Fruit fly (Drosophila melanogaster) whole organism, pupa: ENCODE data around the gene CG4768.

Experiments used
- CG10348 ChIP-seq: fragments of 200-800 bp; sonication (Bioruptor generic); IDR thresholded peaks from 2 replicates; pipeline ENCODE4 v1.3.6; 2022; ENCODE audit warnings: missing biosample characterization, missing genetic modification characterization
- CG13204 ChIP-seq: fragments of 200-800 bp; sonication (Bioruptor generic); optimal IDR thresholded peaks from 2 replicates; lab custom pipeline; 2018; ENCODE audit warnings: missing biosample characterization, mild to moderate bottlenecking, missing genetic modification characterization, moderate library complexity
- CG14655 ChIP-seq: fragments of 200-800 bp; sonication (Bioruptor generic); optimal IDR thresholded peaks from 3 replicates; lab custom pipeline; 2017; ENCODE audit warnings: mild to moderate bottlenecking, missing biosample characterization, missing genetic modification reagents, missing genetic modification characterization
- CG17806 ChIP-seq: fragments of 200-800 bp; sonication (Bioruptor generic); optimal IDR thresholded peaks from 2 replicates; lab custom pipeline; 2018; ENCODE audit warnings: missing biosample characterization, mild to moderate bottlenecking, missing genetic modification characterization, moderate library complexity
- CG34367 ChIP-seq: fragments of 200-800 bp; sonication (Bioruptor generic); optimal IDR thresholded peaks from 2 replicates; lab custom pipeline; 2018; ENCODE audit warnings: missing biosample characterization, mild to moderate bottlenecking, missing genetic modification characterization
- CG8159 ChIP-seq: fragments of 200-800 bp; sonication (Bioruptor generic); optimal IDR thresholded peaks from 3 replicates; lab custom pipeline; 2018; ENCODE audit warnings: missing biosample characterization, mild to moderate bottlenecking, missing genetic modification characterization, moderate library complexity
- Pif1A ChIP-seq: fragments of 200-800 bp; sonication (Bioruptor generic); optimal IDR thresholded peaks from 3 replicates; lab custom pipeline; 2016; ENCODE audit warnings: missing biosample characterization, missing genetic modification characterization
- fd96Ca ChIP-seq: fragments of 200-800 bp; sonication (Bioruptor generic); IDR thresholded peaks from 3 replicates; pipeline ENCODE4 v1.3.6; 2022; ENCODE audit warnings: missing biosample characterization, missing genetic modification characterization
- rn ChIP-seq: fragments of 200-800 bp; sonication (Bioruptor generic); IDR thresholded peaks from 2 replicates; pipeline ENCODE4 v1.3.6; 2022; ENCODE audit warnings: missing biosample characterization, missing genetic modification characterization

DNA sequence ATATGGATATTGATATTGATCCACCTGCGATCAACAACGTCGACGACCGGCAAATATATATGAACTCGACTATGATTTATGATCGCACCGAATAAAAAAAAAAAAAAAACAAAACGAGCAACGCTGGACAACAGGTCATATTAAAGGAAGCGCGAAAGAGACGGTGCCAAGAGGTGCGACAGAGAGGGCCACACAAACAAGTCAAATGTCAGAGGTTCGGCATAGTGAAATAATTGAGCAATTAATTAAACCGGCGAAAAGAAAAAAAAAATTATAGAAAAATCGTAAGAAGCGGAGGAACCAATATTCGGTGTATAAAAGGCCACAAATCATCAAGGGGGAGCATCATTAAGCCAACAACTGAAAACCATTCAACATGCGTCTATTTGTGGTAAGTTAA lies 49.4 kb upstream of the CG4768 start, which contains the start of gene Twdlalpha:
- TF ChIP-seq Pif1A (GFP tag; lab: Kevin White, UChicago) = no peak
- no peak for TF ChIP-seq CG17806
- TF ChIP-seq CG14655 = no peak
- no peak for TF ChIP-seq rn (GFP tag; lab: Robert Waterston, UW)
- TF ChIP-seq fd96Ca (GFP tag; lab: Robert Waterston, UW) = no peak
- no peak for TF ChIP-seq CG13204 (GFP tag; lab: Kevin White, UChicago)
- TF ChIP-seq CG8159 (tag; lab: Kevin White, UChicago) = no peak
- no peak for TF ChIP-seq CG10348 (GFP tag; lab: Robert Waterston, UW)
- no peak for TF ChIP-seq CG34367 (tag; lab: Kevin White, UChicago)
